Fruit fly (Drosophila melanogaster) whole organism, wandering third instar larva: ENCODE data around the gene mmy.

Experiments
- Abd-B ChIP-seq: fragments of >200 bp; optimal IDR thresholded peaks from 2 replicates; lab custom pipeline; 2017; ENCODE audit warnings: missing biosample characterization, missing genetic modification characterization
- CG32264 ChIP-seq: fragments of 200-800 bp; sonication (Bioruptor generic); optimal IDR thresholded peaks from 2 replicates; lab custom pipeline; 2016; ENCODE audit warnings: missing biosample characterization, missing genetic modification characterization
- CG9705 ChIP-seq: fragments of 200-800 bp; sonication (Bioruptor generic); optimal IDR thresholded peaks from 2 replicates; lab custom pipeline; 2018; ENCODE audit warnings: missing biosample characterization, mild to moderate bottlenecking, missing genetic modification characterization
- CrebA ChIP-seq: fragments of 200-800 bp; sonication (Bioruptor generic); optimal IDR thresholded peaks from 2 replicates; lab custom pipeline; 2016; ENCODE audit warnings: missing biosample characterization, mild to moderate bottlenecking, missing genetic modification characterization, borderline replicate concordance
- Dfd ChIP-seq: fragments of >200 bp; optimal IDR thresholded peaks from 2 replicates; lab custom pipeline; 2017; ENCODE audit warnings: missing biosample characterization, missing genetic modification characterization
- Dif ChIP-seq: fragments of 200-275, 200-300 bp; sonication (Bioruptor generic); optimal IDR thresholded peaks from 2 replicates; lab custom pipeline; 2018; ENCODE audit warnings: missing biosample characterization, missing genetic modification characterization; ENCODE audit not compliant: partially characterized antibody
- GATAd ChIP-seq: sonication (Bioruptor generic); optimal IDR thresholded peaks from 2 replicates; lab custom pipeline; 2016; ENCODE audit warnings: missing biosample characterization, missing genetic modification characterization
- HLH106 ChIP-seq: fragments of 200-800 bp; optimal IDR thresholded peaks from 3 replicates; lab custom pipeline; 2019; ENCODE audit warnings: missing biosample characterization, mild to moderate bottlenecking, missing genetic modification characterization, moderate library complexity
- Hnf4 ChIP-seq: fragments of 200-800 bp; sonication (Bioruptor generic); optimal IDR thresholded peaks from 2 replicates; lab custom pipeline; 2016; ENCODE audit warnings: missing biosample characterization, mild to moderate bottlenecking, missing genetic modification characterization
- Hr78 ChIP-seq: fragments of >200 bp; optimal IDR thresholded peaks from 2 replicates; lab custom pipeline; 2017; ENCODE audit warnings: missing biosample characterization, missing genetic modification characterization
- Hr83 ChIP-seq: fragments of 200-300 bp; sonication (Bioruptor generic); optimal IDR thresholded peaks from 2 replicates; lab custom pipeline; 2016; ENCODE audit warnings: missing biosample characterization, mild to moderate bottlenecking, missing genetic modification characterization, moderate library complexity; ENCODE audit not compliant: poor library complexity, severe bottlenecking
- Jra ChIP-seq: sonication (Bioruptor generic); optimal IDR thresholded peaks from 2 replicates; lab custom pipeline; 2016; ENCODE audit warnings: missing biosample characterization, missing genetic modification characterization
- Mio ChIP-seq: sonication (Bioruptor generic); optimal IDR thresholded peaks from 2 replicates; lab custom pipeline; 2016; ENCODE audit warnings: missing biosample characterization, missing genetic modification characterization
- Myc ChIP-seq: fragments of >200 bp; optimal IDR thresholded peaks from 2 replicates; lab custom pipeline; 2017
- N ChIP-seq: fragments of >200 bp; optimal IDR thresholded peaks from 2 replicates; lab custom pipeline; 2018; ENCODE audit warnings: missing biosample characterization, missing external identifiers, missing genetic modification characterization
- OdsH ChIP-seq: fragments of 200-800 bp; sonication (Bioruptor generic); optimal IDR thresholded peaks from 2 replicates; lab custom pipeline; 2016; ENCODE audit warnings: missing biosample characterization, mild to moderate bottlenecking, missing genetic modification characterization
- Rel ChIP-seq, 2 experiments: fragments of 200-800 bp; sonication (Bioruptor generic) in 1 of 2; optimal IDR thresholded peaks; 2 replicates in 1 of 2; 3 replicates in 1 of 2; lab custom pipeline; 2016 to 2019; ENCODE audit warnings: mild to moderate bottlenecking in 2 of 2, missing biosample characterization in 2 of 2, missing genetic modification characterization in 2 of 2, moderate library complexity in 1 of 2
- Sp1 ChIP-seq: fragments of 200-800 bp; sonication (Bioruptor generic); optimal IDR thresholded peaks from 3 replicates; lab custom pipeline; 2019; ENCODE audit warnings: missing biosample characterization, mild to moderate bottlenecking, missing genetic modification characterization, moderate library complexity
- Vsx2 ChIP-seq: fragments of 200-300, 225-300 bp; sonication (Bioruptor generic); optimal IDR thresholded peaks from 2 replicates; lab custom pipeline; 2018; ENCODE audit warnings: missing biosample characterization, missing genetic modification characterization; ENCODE audit not compliant: partially characterized antibody
- br ChIP-seq: fragments of 200-800 bp; sonication (Bioruptor generic); optimal IDR thresholded peaks from 2 replicates; lab custom pipeline; 2016; ENCODE audit warnings: missing biosample characterization, missing genetic modification characterization
- brk ChIP-seq: fragments of 200-800 bp; sonication (Bioruptor generic); optimal IDR thresholded peaks from 2 replicates; lab custom pipeline; 2016; ENCODE audit warnings: missing biosample characterization, mild to moderate bottlenecking, missing genetic modification characterization
- dl ChIP-seq, 2 experiments: fragments of 175-275, 200-275 bp in 1 of 2; fragments of 200-275 bp in 1 of 2; sonication (Bioruptor generic); optimal IDR thresholded peaks; lab custom pipeline; 2018; ENCODE audit warnings: mild to moderate bottlenecking in 2 of 2, missing biosample characterization in 2 of 2, missing genetic modification characterization in 2 of 2, moderate library complexity in 2 of 2; ENCODE audit not compliant: partially characterized antibody in 2 of 2, insufficient read depth in 1 of 2
- dmrt93B ChIP-seq: fragments of 200-800 bp; sonication (Bioruptor generic); optimal IDR thresholded peaks from 2 replicates; lab custom pipeline; 2018; ENCODE audit warnings: missing biosample characterization, mild to moderate bottlenecking, missing genetic modification characterization
- dsf ChIP-seq: sonication (Bioruptor generic); optimal IDR thresholded peaks from 2 replicates; lab custom pipeline; 2016; ENCODE audit warnings: missing biosample characterization, missing genetic modification characterization, borderline replicate concordance
- ey ChIP-seq: fragments of 200-800 bp; sonication (Bioruptor generic); optimal IDR thresholded peaks from 2 replicates; lab custom pipeline; 2016; ENCODE audit warnings: missing biosample characterization, missing genetic modification characterization
- foxo ChIP-seq, 2 experiments: fragments of 200-800 bp; sonication (Bioruptor generic); optimal IDR thresholded peaks; 2 replicates in 1 of 2; 3 replicates in 1 of 2; lab custom pipeline; 2016 to 2017; ENCODE audit warnings: missing biosample characterization in 2 of 2, missing genetic modification characterization in 2 of 2
- fru ChIP-seq: fragments of 200-800 bp; sonication (Bioruptor generic); optimal IDR thresholded peaks from 3 replicates; lab custom pipeline; 2016; ENCODE audit warnings: missing biosample characterization, mild to moderate bottlenecking, missing genetic modification characterization
- h ChIP-seq: fragments of 200-800 bp; sonication (Bioruptor generic); optimal IDR thresholded peaks from 3 replicates; lab custom pipeline; 2016; ENCODE audit warnings: missing biosample characterization, mild to moderate bottlenecking, missing genetic modification characterization
- jim ChIP-seq: fragments of 175-275, 200-325 bp; sonication (Bioruptor generic); optimal IDR thresholded peaks from 2 replicates; lab custom pipeline; 2016; ENCODE audit warnings: missing biosample characterization, mild to moderate bottlenecking, missing genetic modification characterization
- lola ChIP-seq: fragments of >200 bp; optimal IDR thresholded peaks from 2 replicates; lab custom pipeline; 2017; ENCODE audit warnings: missing biosample characterization, missing genetic modification characterization
- pan ChIP-seq: fragments of >200 bp; optimal IDR thresholded peaks from 2 replicates; lab custom pipeline; 2017
- psq ChIP-seq: fragments of 200-800 bp; sonication (Bioruptor generic); optimal IDR thresholded peaks from 3 replicates; lab custom pipeline; 2017; ENCODE audit warnings: missing biosample characterization, mild to moderate bottlenecking, missing genetic modification characterization, moderate library complexity
- rgr ChIP-seq: fragments of 200-800 bp; sonication (Bioruptor generic); optimal IDR thresholded peaks from 3 replicates; lab custom pipeline; 2016; ENCODE audit warnings: missing biosample characterization, mild to moderate bottlenecking, missing genetic modification characterization
- sage ChIP-seq: fragments of 200-800 bp; sonication (Bioruptor generic); optimal IDR thresholded peaks from 2 replicates; lab custom pipeline; 2016; ENCODE audit warnings: missing biosample characterization, mild to moderate bottlenecking, missing genetic modification characterization
- sv ChIP-seq: fragments of 200-800 bp; sonication (Bioruptor generic); optimal IDR thresholded peaks from 3 replicates; lab custom pipeline; 2016; ENCODE audit warnings: missing biosample characterization, missing genetic modification characterization
- tai ChIP-seq: sonication (Bioruptor generic); optimal IDR thresholded peaks from 2 replicates; lab custom pipeline; 2016; ENCODE audit warnings: missing biosample characterization, missing genetic modification characterization
- usp ChIP-seq: fragments of >200 bp; optimal IDR thresholded peaks from 2 replicates; lab custom pipeline; 2017; ENCODE audit warnings: missing biosample characterization, missing genetic modification characterization
- woc ChIP-seq: sonication (Bioruptor generic); optimal IDR thresholded peaks from 2 replicates; lab custom pipeline; 2016; ENCODE audit warnings: missing biosample characterization, mild to moderate bottlenecking, missing genetic modification characterization

Gene mmy

DNA sequence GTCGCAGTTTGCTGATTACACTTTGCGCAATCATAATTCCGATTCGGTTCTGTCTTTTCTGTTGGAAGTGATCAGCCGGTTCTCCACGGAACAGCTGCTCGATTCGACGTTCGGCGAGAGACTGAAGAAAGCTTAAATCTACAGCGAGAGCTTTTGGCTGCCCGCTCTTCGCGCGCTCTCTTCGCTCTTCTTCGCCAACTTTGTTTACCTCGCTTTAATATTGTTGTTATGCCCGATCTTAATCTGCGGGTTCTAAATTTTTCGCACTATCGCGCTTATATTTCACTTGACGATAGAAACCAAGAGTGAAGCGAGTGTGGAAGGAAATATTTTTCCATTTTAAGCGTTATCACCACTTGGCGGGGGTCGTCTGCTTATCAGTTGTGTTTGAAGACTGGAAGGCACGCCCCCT lies 20.7 kb upstream of the mmy start, which contains the start of gene CG9547 (continued):
- TF ChIP-seq h (GFP tag; lab: Kevin White, UChicago) (peak; percentile 3), Hr78 (GFP tag; lab: Kevin White, UChicago) (no peak), CG32264 (no peak), brk (no peak), Vsx2 (GFP tag; lab: Kevin White, UChicago) (no peak), Hr83 (GFP tag; lab: Kevin White, UChicago) (no peak), sv (no peak), foxo (GFP tag; optimal IDR thresholded peaks at IDR 0.05; lab: Kevin White, UChicago) (no peak), OdsH (GFP tag; lab: Kevin White, UChicago) (no peak), Myc (lab: Kevin White, UChicago) (no peak), jim (GFP tag; lab: Kevin White, UChicago) (no peak), rgr (GFP tag; lab: Kevin White, UChicago) (peak; percentile 9), pan (lab: Kevin White, UChicago) (no peak), Hnf4 (GFP tag; lab: Kevin White, UChicago) (no peak), GATAd (GFP tag; lab: Kevin White, UChicago) (no peak)

dm6 chr2L:6490783-6491249 lies 17.1 kb upstream of the mmy start, which contains the start of the genes Phf5a and CG31638:
Phf5a (minus strand) TSS chr2L:6490843.
CG31638 (plus strand) TSS chr2L:6491061.
- TF ChIP-seq tai (no peak), Myc (lab: Kevin White, UChicago) (no peak), dl (GFP tag; optimal IDR thresholded peaks at IDR 0.05; lab: Kevin White, UChicago; ENCODE audit: insufficient read depth in 1 of 2, partially characterized antibody in 2 of 2) (no peak), usp (GFP tag; lab: Kevin White, UChicago) (no peak), Hnf4 (GFP tag; lab: Kevin White, UChicago) (no peak), rgr (GFP tag; lab: Kevin White, UChicago) (peak; percentile 80), pan (lab: Kevin White, UChicago) (no peak), Sp1 (peak; percentile 93), Rel (GFP tag; optimal IDR thresholded peaks at IDR 0.05; lab: Kevin White, UChicago) (no peak), Rel (tag; optimal IDR thresholded peaks at IDR 0.05; lab: Kevin White, UChicago) (peak; percentile 41), Vsx2 (GFP tag; lab: Kevin White, UChicago) (no peak), Abd-B (GFP tag; lab: Kevin White, UChicago) (no peak), Dif (GFP tag; lab: Kevin White, UChicago) (no peak), HLH106 (tag; lab: Kevin White, UChicago) (peak; percentile 96), brk (no peak), Mio (GFP tag; lab: Kevin White, UChicago) (peak; percentile 7), N (GFP tag; lab: Kevin White, UChicago) (no peak), Dfd (GFP tag; lab: Kevin White, UChicago) (no peak), foxo (GFP tag; optimal IDR thresholded peaks at IDR 0.05; lab: Kevin White, UChicago) (peak in 1 of 2 experiments; percentile 70), dsf (GFP tag; lab: Kevin White, UChicago) (peak; percentile 77), ey (GFP tag; lab: Kevin White, UChicago) (peak; percentile 87), sv (peak; percentile 67), CG32264 (no peak), sage (no peak), dmrt93B (GFP tag; lab: Kevin White, UChicago) (peak; percentile 89), CrebA (GFP tag; lab: Kevin White, UChicago) (no peak), br (GFP tag; lab: Kevin White, UChicago) (peak; percentile 85), Hr83 (GFP tag; lab: Kevin White, UChicago) (no peak), woc (GFP tag; lab: Kevin White, UChicago) (no peak), OdsH (GFP tag; lab: Kevin White, UChicago) (peak; percentile 92), psq (GFP tag; lab: Kevin White, UChicago) (peak; percentile 75), jim (GFP tag; lab: Kevin White, UChicago) (no peak), h (GFP tag; lab: Kevin White, UChicago) (peak; percentile 43), CG9705 (GFP tag; lab: Kevin White, UChicago) (peak; percentile 86), Jra (GFP tag; lab: Kevin White, UChicago) (peak; percentile 79), lola (no peak), fru (GFP tag; lab: Kevin White, UChicago) (no peak), Hr78 (GFP tag; lab: Kevin White, UChicago) (no peak), GATAd (GFP tag; lab: Kevin White, UChicago) (peak; percentile 76)
- TF ChIP-seq, all 38 proteins: peak for 17
